Worm (Caenorhabditis elegans): ENCODE measurements around the gene str-162.

ce11 chrIV:5002448-5002847 lies 10.3 kb downstream of the str-162 start, which contains the start of gene pes-1:
- TF ChIP-seq him-1 (tag; optimal IDR thresholded peaks at IDR 0.05) (no peak), dao-5 (tag; optimal IDR thresholded peaks at IDR 0.05) (no peak)
